Worm (Caenorhabditis elegans): ENCODE measurements around the gene srab-18.

The srab-18 gene

ce11 chrV:9889629-9890028 lies 18.4 kb upstream of the srab-18 start, which contains the start of gene fshr-1:
fshr-1 (plus strand) TSS chrV:9889837.
- TF ChIP-seq sma-3 (GFP tag; optimal IDR thresholded peaks at IDR 0.05) (no peak), fos-1 (tag; optimal IDR thresholded peaks at IDR 0.05) (peak; percentile 57), crh-2 (tag; optimal IDR thresholded peaks at IDR 0.05) (peak; percentile 30)

- TF ChIP-seq C34F6.9 (tag; optimal IDR thresholded peaks at IDR 0.05) (peak; percentile 31), nhr-129 (tag; optimal IDR thresholded peaks at IDR 0.05) (no peak), unc-55 (GFP tag; optimal IDR thresholded peaks at IDR 0.05) (peak; percentile 77), lin-11 (tag; optimal IDR thresholded peaks at IDR 0.05) (no peak), dmd-4 (tag; optimal IDR thresholded peaks at IDR 0.05) (no peak), elt-3 (tag; optimal IDR thresholded peaks at IDR 0.05) (no peak), unc-39 (tag; optimal IDR thresholded peaks at IDR 0.05) (no peak), lsy-2 (tag; optimal IDR thresholded peaks at IDR 0.05) (no peak), ztf-11 (tag; optimal IDR thresholded peaks at IDR 0.05) (no peak)
These were observed 14.8 kb upstream of the srab-18 start, which contains the start of gene clp-9 for ce11 chrV:9885918-9886488. clp-9 (minus strand) TSS chrV:9885968.

- TF ChIP-seq peb-1 (tag; optimal IDR thresholded peaks at IDR 0.05) = no peak
- TF ChIP-seq dmd-4 (tag; optimal IDR thresholded peaks at IDR 0.05) = no peak
- TF ChIP-seq nhr-11 (tag; optimal IDR thresholded peaks at IDR 0.05) = no peak
- no peak for TF ChIP-seq crh-2 (tag; optimal IDR thresholded peaks at IDR 0.05)
- no peak for TF ChIP-seq skn-1 (tag; optimal IDR thresholded peaks at IDR 0.05)
- TF ChIP-seq nhr-25 (tag; optimal IDR thresholded peaks at IDR 0.05) = no peak
- no peak for TF ChIP-seq F13H6.1 (tag; optimal IDR thresholded peaks at IDR 0.05)
- TF ChIP-seq unc-62 (GFP tag; optimal IDR thresholded peaks at IDR 0.05) = no peak
- no peak for TF ChIP-seq fos-1 (tag; optimal IDR thresholded peaks at IDR 0.05)
- TF ChIP-seq lin-39 (tag; optimal IDR thresholded peaks at IDR 0.05) = no peak
- TF ChIP-seq C34F6.9 (tag; optimal IDR thresholded peaks at IDR 0.05) = no peak
- TF ChIP-seq ZK546.5 (tag; optimal IDR thresholded peaks at IDR 0.05) = no peak
- no peak for TF ChIP-seq blmp-1 (tag; optimal IDR thresholded peaks at IDR 0.05; ENCODE audit: insufficient read depth)
- no peak for TF ChIP-seq lin-11 (tag; optimal IDR thresholded peaks at IDR 0.05)
- no peak for TF ChIP-seq mab-5 (tag; optimal IDR thresholded peaks at IDR 0.05)
These were observed 8.6 kb upstream of the srab-18 start, which contains the start of gene sdz-31 for ce11 chrV:9879867-9880266. sdz-31 (plus strand) TSS chrV:9880167.

ce11 chrV:9879404-9879803 lies 8.2 kb upstream of the srab-18 start, which contains the start of gene srab-26:
srab-26 (minus strand) TSS chrV:9879504.
- TF ChIP-seq zag-1 (tag; optimal IDR thresholded peaks at IDR 0.05) (no peak), nhr-23 (tag; optimal IDR thresholded peaks at IDR 0.05) (no peak), F13H6.1 (tag; optimal IDR thresholded peaks at IDR 0.05) (no peak), nhr-129 (tag; optimal IDR thresholded peaks at IDR 0.05) (no peak), dmd-4 (tag; optimal IDR thresholded peaks at IDR 0.05) (no peak), mdl-1 (tag; optimal IDR thresholded peaks at IDR 0.05) (no peak), ceh-82 (tag; optimal IDR thresholded peaks at IDR 0.05) (no peak), aly-2 (tag; optimal IDR thresholded peaks at IDR 0.05) (no peak), mbf-1 (tag; optimal IDR thresholded peaks at IDR 0.05) (no peak), nhr-12 (tag; optimal IDR thresholded peaks at IDR 0.05) (no peak), sma-3 (GFP tag; optimal IDR thresholded peaks at IDR 0.05) (no peak), unc-55 (GFP tag; optimal IDR thresholded peaks at IDR 0.05) (no peak), C34F6.9 (tag; optimal IDR thresholded peaks at IDR 0.05) (no peak), lin-39 (tag; optimal IDR thresholded peaks at IDR 0.05) (no peak), gmeb-1 (tag; optimal IDR thresholded peaks at IDR 0.05) (no peak), sma-9 (GFP tag; optimal IDR thresholded peaks at IDR 0.05) (no peak), sma-9 (tag; optimal IDR thresholded peaks at IDR 0.05) (no peak), nhr-77 (tag; optimal IDR thresholded peaks at IDR 0.05) (no peak), peb-1 (tag; optimal IDR thresholded peaks at IDR 0.05) (no peak), unc-39 (tag; optimal IDR thresholded peaks at IDR 0.05) (no peak), ztf-11 (tag; optimal IDR thresholded peaks at IDR 0.05) (no peak)

ce11 chrV:9868311-9868710 lies 2.9 kb downstream of the srab-18 start, which contains the start of gene srab-17:
srab-17 (minus strand) TSS chrV:9868411.
- TF ChIP-seq ztf-1 (GFP tag; conservative IDR thresholded peaks at IDR 0.05) (no peak), mbf-1 (tag; optimal IDR thresholded peaks at IDR 0.05) (no peak), ztf-4 (tag; optimal IDR thresholded peaks at IDR 0.05) (no peak), skn-1 (tag; optimal IDR thresholded peaks at IDR 0.05) (no peak), ztf-11 (tag; optimal IDR thresholded peaks at IDR 0.05) (no peak), sma-9 (GFP tag; optimal IDR thresholded peaks at IDR 0.05) (no peak), sma-9 (tag; optimal IDR thresholded peaks at IDR 0.05) (no peak), egl-27 (tag; optimal IDR thresholded peaks at IDR 0.05) (no peak), mab-5 (tag; optimal IDR thresholded peaks at IDR 0.05) (no peak), lsy-2 (tag; optimal IDR thresholded peaks at IDR 0.05) (no peak), elt-3 (tag; optimal IDR thresholded peaks at IDR 0.05) (no peak), ceh-82 (tag; optimal IDR thresholded peaks at IDR 0.05) (no peak)
